Worm (Caenorhabditis elegans): ENCODE measurements around the gene Y75B12B.1.

Y75B12B.1 gene

DNA sequence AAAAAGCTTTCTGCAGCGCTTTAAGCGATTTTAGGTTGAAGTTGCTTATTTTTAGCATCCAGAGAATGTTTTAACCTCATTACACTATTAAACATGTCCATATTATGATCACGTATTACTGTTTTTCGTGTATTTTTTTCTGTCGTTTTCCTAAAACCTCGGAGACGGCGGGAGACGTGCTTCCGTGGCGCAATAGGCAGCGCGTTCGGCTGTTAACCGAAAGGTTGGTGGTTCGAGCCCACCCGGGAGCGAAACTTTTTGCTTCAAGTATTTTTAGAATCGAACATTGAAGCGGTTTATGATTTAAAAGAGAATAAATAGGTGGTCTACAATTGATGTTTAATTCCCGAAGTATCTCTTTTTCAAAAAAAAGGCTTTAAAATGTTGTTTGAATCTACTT is 28.0 kb upstream of the Y75B12B.1 start:
- TF ChIP-seq fos-1 (tag; optimal IDR thresholded peaks at IDR 0.05), result no peak
- TF ChIP-seq pqm-1 (tag; optimal IDR thresholded peaks at IDR 0.05), result no peak
- no peak for TF ChIP-seq mdl-1 (tag; optimal IDR thresholded peaks at IDR 0.05)
- no peak for TF ChIP-seq unc-39 (tag; optimal IDR thresholded peaks at IDR 0.05)
- no peak for TF ChIP-seq ceh-28 (tag; optimal IDR thresholded peaks at IDR 0.05)
- no peak for TF ChIP-seq nhr-23 (tag; optimal IDR thresholded peaks at IDR 0.05)
- TF ChIP-seq elt-3 (tag; optimal IDR thresholded peaks at IDR 0.05), result no peak
- TF ChIP-seq unc-62 (GFP tag; optimal IDR thresholded peaks at IDR 0.05), result no peak
- TF ChIP-seq nhr-43 (tag; optimal IDR thresholded peaks at IDR 0.05; ENCODE audit: poor library complexity, severe bottlenecking), result no peak
- TF ChIP-seq nhr-28 (tag; optimal IDR thresholded peaks at IDR 0.05), result no peak
- no peak for TF ChIP-seq aly-2 (tag; optimal IDR thresholded peaks at IDR 0.05)
- no peak for TF ChIP-seq nhr-237 (tag; optimal IDR thresholded peaks at IDR 0.05)
- TF ChIP-seq nhr-77 (tag; optimal IDR thresholded peaks at IDR 0.05), result no peak
- no peak for TF ChIP-seq ceh-9 (tag; optimal IDR thresholded peaks at IDR 0.05)
- no peak for TF ChIP-seq egl-27 (tag; optimal IDR thresholded peaks at IDR 0.05)
- no peak for TF ChIP-seq nhr-25 (tag; optimal IDR thresholded peaks at IDR 0.05)

DNA sequence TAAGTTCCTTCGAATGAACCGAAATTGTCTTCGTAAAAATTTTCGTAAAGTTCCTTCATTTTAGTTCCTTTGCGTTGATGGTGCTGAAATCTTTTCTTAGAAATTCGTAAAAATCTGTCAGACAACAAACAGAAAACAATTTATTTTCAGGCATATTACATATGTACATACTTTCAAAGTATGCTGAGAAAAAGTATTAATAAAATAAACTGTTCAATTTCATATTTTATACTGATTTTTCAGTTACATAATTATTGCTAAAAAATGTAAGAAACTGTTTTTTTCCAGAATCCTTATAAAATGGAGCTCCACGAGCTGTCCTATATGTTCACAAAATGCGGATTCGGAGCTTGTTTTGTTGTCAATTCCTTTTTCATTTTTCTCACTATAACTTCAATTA is 25.8 kb upstream of the Y75B12B.1 start, which contains the start of gene str-45:
Gene str-45, plus strand, starts transcription at position 301 of the 400 bp plus-strand sequence.
- TF ChIP-seq nhr-28 (tag; optimal IDR thresholded peaks at IDR 0.05), result no peak
- no peak for TF ChIP-seq fkh-2 (tag; optimal IDR thresholded peaks at IDR 0.05)
- TF ChIP-seq elt-2 (tag; optimal IDR thresholded peaks at IDR 0.05), result no peak

DNA sequence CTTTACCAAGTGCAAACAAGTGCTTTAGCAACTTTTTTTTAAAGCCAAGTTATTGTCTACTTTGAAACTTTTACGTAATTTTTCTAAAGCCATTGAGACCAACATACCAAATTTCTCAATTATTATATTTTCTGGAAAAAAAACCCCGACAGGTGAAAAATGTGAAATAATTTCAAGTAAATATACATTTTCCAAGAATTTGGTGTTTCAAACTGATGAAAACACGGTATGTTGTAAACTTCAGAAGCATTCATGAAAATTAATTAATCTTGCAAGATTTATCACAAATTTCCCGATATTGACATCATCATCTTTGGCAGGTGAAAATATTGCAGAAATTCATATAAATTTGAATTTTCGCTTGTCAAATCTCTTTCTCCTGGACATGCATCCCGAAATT is 21.8 kb upstream of the Y75B12B.1 start, which contains the start of gene srz-11:
Gene srz-11, plus strand, starts transcription at position 386 of the 400 bp plus-strand sequence.
- TF ChIP-seq nhr-12 (tag; optimal IDR thresholded peaks at IDR 0.05), result no peak
- peak; percentile 15 for TF ChIP-seq nhr-11 (tag; optimal IDR thresholded peaks at IDR 0.05)

DNA sequence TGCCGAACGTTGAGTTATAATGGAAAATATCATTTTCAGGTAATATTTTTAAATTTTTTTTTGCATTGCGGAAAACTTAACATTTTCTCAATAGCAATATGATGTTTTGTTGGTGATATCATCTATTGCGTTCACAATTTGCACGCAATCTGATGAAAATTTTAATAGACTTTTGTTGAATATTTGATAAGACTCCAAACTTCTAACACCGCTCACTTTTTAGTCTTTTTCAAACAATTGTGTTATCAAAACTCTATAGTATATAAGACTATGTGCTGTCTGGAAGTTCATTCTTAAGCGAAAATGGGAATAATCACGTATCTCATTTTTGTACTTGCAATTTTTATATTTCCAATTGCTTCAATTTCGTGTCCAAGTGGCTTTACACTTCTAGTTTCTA is 9.0 kb upstream of the Y75B12B.1 start, which contains the start of gene clec-47:
Gene clec-47, plus strand, starts transcription at position 301 of the 400 bp plus-strand sequence.
- TF ChIP-seq ZK546.5 (tag; optimal IDR thresholded peaks at IDR 0.05) (no peak), elt-2 (tag; optimal IDR thresholded peaks at IDR 0.05) (peak; percentile 3)

DNA sequence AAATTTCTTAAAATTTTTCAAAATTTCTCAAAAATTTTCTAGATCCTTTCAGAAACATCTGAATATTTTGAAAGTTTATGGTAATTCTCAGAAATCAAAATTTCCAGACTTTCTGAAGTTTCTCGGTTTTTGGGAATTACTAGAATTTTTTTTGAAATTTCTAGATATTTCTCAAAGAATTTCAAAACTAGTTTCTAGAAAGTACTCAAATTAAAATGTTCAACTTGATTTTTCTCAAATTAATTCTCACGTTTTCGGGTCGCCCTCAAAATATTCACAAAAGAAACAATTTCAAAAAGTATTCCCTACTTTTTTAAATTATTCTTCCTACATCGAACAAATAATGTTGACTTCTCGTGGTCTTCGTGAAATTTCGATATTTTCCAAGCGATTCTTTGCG is 4.7 kb upstream of the Y75B12B.1 start, which contains the start of gene T09F5.10:
Gene T09F5.10, plus strand, starts transcription at position 301 of the 400 bp plus-strand sequence.
- TF ChIP-seq ZK546.5 (tag; optimal IDR thresholded peaks at IDR 0.05) (no peak), elt-3 (tag; optimal IDR thresholded peaks at IDR 0.05) (no peak), ceh-82 (tag; optimal IDR thresholded peaks at IDR 0.05) (no peak), nhr-11 (tag; optimal IDR thresholded peaks at IDR 0.05) (no peak)

DNA sequence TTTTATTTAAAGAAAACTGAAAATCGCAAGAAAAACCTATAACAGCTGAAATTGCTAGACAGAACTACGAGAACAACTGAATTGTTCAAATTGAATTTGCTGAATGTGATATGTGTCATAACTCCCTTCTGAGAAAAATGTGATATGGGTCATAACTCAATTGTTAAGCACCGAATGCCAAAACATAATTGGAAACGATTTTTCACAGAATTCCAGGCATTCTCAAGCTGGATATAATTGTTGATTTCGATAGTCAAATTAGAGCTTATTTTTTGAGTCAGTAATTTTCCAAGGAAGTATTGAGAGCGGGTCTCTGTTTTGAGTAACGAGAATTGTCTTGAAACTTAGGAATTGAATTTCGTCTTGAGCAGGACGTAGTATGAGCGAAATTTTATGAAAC is 2.6 kb upstream of the Y75B12B.1 start:
- TF ChIP-seq ama-1 (optimal IDR thresholded peaks at IDR 0.05) (no peak), nhr-237 (tag; optimal IDR thresholded peaks at IDR 0.05) (no peak), nhr-12 (tag; optimal IDR thresholded peaks at IDR 0.05) (no peak), nhr-11 (tag; optimal IDR thresholded peaks at IDR 0.05) (peak; percentile 5), pqm-1 (tag; optimal IDR thresholded peaks at IDR 0.05) (no peak), eor-1 (tag; optimal IDR thresholded peaks at IDR 0.05) (no peak)

DNA sequence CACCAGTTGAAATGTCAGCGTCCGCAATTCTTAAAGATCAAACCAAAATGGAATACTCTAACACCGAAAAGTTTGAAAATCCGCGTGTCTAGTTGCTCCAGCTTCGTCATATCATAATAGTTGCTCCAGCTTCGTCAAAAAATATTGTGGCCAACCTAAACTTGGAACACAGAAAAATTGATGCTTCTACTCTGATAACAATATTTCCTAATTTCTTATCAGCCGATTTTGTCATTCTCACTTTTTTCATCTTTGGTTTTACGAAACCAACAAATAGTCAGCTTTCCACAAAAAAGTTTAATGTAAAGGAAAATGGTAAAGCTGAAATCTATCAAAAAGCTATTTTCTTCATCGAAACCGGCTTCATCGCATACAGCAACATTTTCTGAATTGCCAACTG is 2.1 kb upstream of the Y75B12B.1 start, which contains the start of gene fbxa-84:
Gene fbxa-84, plus strand, starts transcription at position 34 of the 400 bp plus-strand sequence.
- TF ChIP-seq nhr-77 (tag; optimal IDR thresholded peaks at IDR 0.05), result no peak
- no peak for TF ChIP-seq skn-1 (tag; optimal IDR thresholded peaks at IDR 0.05)
- no peak for TF ChIP-seq egl-27 (tag; optimal IDR thresholded peaks at IDR 0.05)
- no peak for TF ChIP-seq fkh-2 (tag; optimal IDR thresholded peaks at IDR 0.05)
- TF ChIP-seq pha-4 (tag; optimal IDR thresholded peaks at IDR 0.05), result no peak
- peak; percentile 54 for TF ChIP-seq elt-2 (tag; optimal IDR thresholded peaks at IDR 0.05)
- no peak for TF ChIP-seq fkh-10 (GFP tag; optimal IDR thresholded peaks at IDR 0.05)

DNA sequence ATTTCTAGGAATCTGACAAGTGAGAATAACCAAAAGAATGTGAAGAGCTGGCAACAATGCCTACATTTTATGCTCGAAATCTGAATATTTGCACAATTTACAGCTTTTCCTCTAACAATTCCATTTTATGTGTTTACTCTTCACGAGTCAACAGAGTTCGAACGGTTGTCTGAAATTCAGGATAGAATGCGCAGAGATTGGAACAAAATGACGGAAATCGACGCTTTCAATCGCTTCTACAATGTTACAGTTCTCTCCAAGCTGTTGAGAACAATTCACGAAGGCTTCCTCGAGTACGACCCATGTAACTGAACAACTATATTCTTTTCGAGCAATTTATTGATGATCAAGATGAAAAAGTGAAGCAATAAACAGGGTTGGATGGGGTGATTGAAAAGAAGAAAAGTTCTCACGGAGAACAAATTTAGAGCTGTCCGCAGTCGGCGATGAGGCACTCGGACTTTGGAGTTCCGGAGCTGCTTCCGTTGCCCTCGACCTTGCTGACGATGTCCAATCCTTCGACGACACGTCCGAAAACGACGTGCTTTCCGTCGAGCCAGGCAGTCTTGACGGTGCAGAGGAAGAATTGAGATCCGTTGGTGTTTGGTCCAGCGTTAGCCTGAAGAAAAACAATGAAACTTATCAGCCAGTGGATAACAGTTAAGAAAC is 1.9 kb downstream of the Y75B12B.1 start, which contains the start of gene Y75B12B.3:
Gene Y75B12B.3, minus strand, starts transcription at position 21 of the 669 bp plus-strand sequence.
- TF ChIP-seq nhr-25 (tag; optimal IDR thresholded peaks at IDR 0.05) (peak; percentile 31), eor-1 (tag; optimal IDR thresholded peaks at IDR 0.05) (no peak), ama-1 (optimal IDR thresholded peaks at IDR 0.05) (peak; percentile 86), fkh-2 (tag; optimal IDR thresholded peaks at IDR 0.05) (no peak), pha-4 (tag; optimal IDR thresholded peaks at IDR 0.05) (peak; percentile 46), ceh-82 (tag; optimal IDR thresholded peaks at IDR 0.05) (no peak), nhr-76 (tag; optimal IDR thresholded peaks at IDR 0.05) (no peak)

Measured in whole organism, L3 larva.